Fruit fly (Drosophila melanogaster): Measurements from ENCODE around the gene CG9915.

CG9915 gene

dm6 chrX:16333434-16334141 is 20.6 kb upstream of the CG9915 start, which contains the start of the genes CG9921 and Dsp1 (continued):
- TF ChIP-seq CG4328 (GFP tag; optimal IDR thresholded peaks at IDR 0.05) (no peak), tin (GFP tag; optimal IDR thresholded peaks at IDR 0.05) (no peak), pzg (GFP tag; optimal IDR thresholded peaks at IDR 0.05) (no peak), hth (optimal IDR thresholded peaks at IDR 0.05) (no peak), CG11695 (GFP tag; IDR thresholded peaks at IDR 0.05) (no peak), CG4707 (GFP tag; optimal IDR thresholded peaks at IDR 0.05) (no peak), Dref (GFP tag; IDR thresholded peaks at IDR 0.05) (no peak), stc (GFP tag; IDR thresholded peaks at IDR 0.05) (no peak; the same call in 1 of the 2 replicates), corto (GFP tag; optimal IDR thresholded peaks at IDR 0.05) (peak; percentile 23), cas (GFP tag; IDR thresholded peaks at IDR 0.05) (no peak), CG12659 (GFP tag; optimal IDR thresholded peaks at IDR 0.05) (no peak), CG10959 (GFP tag; IDR thresholded peaks at IDR 0.05) (no peak), CG12155 (GFP tag; optimal IDR thresholded peaks at IDR 0.05) (no peak), Hmx (GFP tag; optimal IDR thresholded peaks at IDR 0.05) (no peak), CG10274 (GFP tag; optimal IDR thresholded peaks at IDR 0.05) (no peak), pros (GFP tag; optimal IDR thresholded peaks at IDR 0.05) (no peak), Kr (GFP tag; optimal IDR thresholded peaks at IDR 0.05) (no peak), CG15479 (GFP tag; optimal IDR thresholded peaks at IDR 0.05) (peak; percentile 95), HLH54F (GFP tag; optimal IDR thresholded peaks at IDR 0.05) (no peak), Tbp (GFP tag; optimal IDR thresholded peaks at IDR 0.05) (no peak), CG7786 (GFP tag; optimal IDR thresholded peaks at IDR 0.05) (no peak), aop (GFP tag; IDR thresholded peaks at IDR 0.05) (no peak), cg (GFP tag; optimal IDR thresholded peaks at IDR 0.05) (peak; percentile 97), Med (GFP tag) (peak; percentile 81), grn (GFP tag; optimal IDR thresholded peaks at IDR 0.05) (no peak), Adf1 (GFP tag; IDR thresholded peaks at IDR 0.05) (no peak), mirr (GFP tag; optimal IDR thresholded peaks at IDR 0.05) (no peak), z (GFP tag; IDR thresholded peaks at IDR 0.05) (no peak), ATbp (GFP tag; optimal IDR thresholded peaks at IDR 0.05) (no peak), CG13424 (tag; optimal IDR thresholded peaks at IDR 0.05) (no peak), CG12104 (GFP tag; optimal IDR thresholded peaks at IDR 0.05) (no peak), CG13296 (GFP tag; optimal IDR thresholded peaks at IDR 0.05) (peak; percentile 29), CG1832 (GFP tag; optimal IDR thresholded peaks at IDR 0.05) (no peak), CG2199 (GFP tag; IDR thresholded peaks at IDR 0.05) (peak; percentile 99), CG34422 (GFP tag; IDR thresholded peaks at IDR 0.05) (peak; percentile 53; the same call in 1 of the 3 replicates), CG7839 (tag; optimal IDR thresholded peaks at IDR 0.05) (no peak), CG18262 (tag; optimal IDR thresholded peaks at IDR 0.05) (no peak), ranshi (GFP tag; IDR thresholded peaks at IDR 0.05) (no peak), pita (GFP tag; optimal IDR thresholded peaks at IDR 0.05) (no peak), trh (GFP tag; optimal IDR thresholded peaks at IDR 0.05) (no peak), Xrp1 (GFP tag; IDR thresholded peaks at IDR 0.05) (no peak), lbe (GFP tag; optimal IDR thresholded peaks at IDR 0.05) (no peak), Nf-YA (GFP tag; IDR thresholded peaks at IDR 0.05) (no peak), CG16813 (GFP tag; IDR thresholded peaks at IDR 0.05; ENCODE audit: partially characterized antibody) (no peak), CG17385 (GFP tag; optimal IDR thresholded peaks at IDR 0.05) (no peak), bigmax (GFP tag; optimal IDR thresholded peaks at IDR 0.05) (no peak), sqz (GFP tag; optimal IDR thresholded peaks at IDR 0.05) (no peak), CG3995 (GFP tag; optimal IDR thresholded peaks at IDR 0.05) (no peak), CG14667 (GFP tag; IDR thresholded peaks at IDR 0.05) (no peak), repo (GFP tag; optimal IDR thresholded peaks at IDR 0.05) (no peak), Gsc (GFP tag; IDR thresholded peaks at IDR 0.05) (no peak), fru (optimal IDR thresholded peaks at IDR 0.05) (no peak)

Data from whole organism, embryonic.